Worm (Caenorhabditis elegans): ENCODE data around the gene spe-51.

- TF ChIP-seq nhr-76 (tag; optimal IDR thresholded peaks at IDR 0.05) (no peak), unc-39 (tag; optimal IDR thresholded peaks at IDR 0.05) (no peak), lin-13 (tag; optimal IDR thresholded peaks at IDR 0.05) (no peak), nhr-28 (tag; optimal IDR thresholded peaks at IDR 0.05) (no peak), elt-3 (tag; optimal IDR thresholded peaks at IDR 0.05) (no peak), pha-4 (tag; optimal IDR thresholded peaks at IDR 0.05) (no peak), nhr-12 (tag; optimal IDR thresholded peaks at IDR 0.05) (no peak)
Observed at ce11 chrIV:4705922-4706321, 13.4 kb downstream of the spe-51 start.
